Fruit fly (Drosophila melanogaster): Measurements from ENCODE around the gene Hsp67Bc.

The Hsp67Bc gene

dm6 chr3L:9376573-9376972 lies 4.3 kb upstream of the Hsp67Bc start:
- TF ChIP-seq dmrt93B (GFP tag; optimal IDR thresholded peaks at IDR 0.05), result no peak
- no peak for TF ChIP-seq HLH106 (tag; optimal IDR thresholded peaks at IDR 0.05)
- TF ChIP-seq foxo (GFP tag; optimal IDR thresholded peaks at IDR 0.05), result no peak
- no peak for TF ChIP-seq pan (optimal IDR thresholded peaks at IDR 0.05)
- TF ChIP-seq N (GFP tag; optimal IDR thresholded peaks at IDR 0.05), result no peak
- TF ChIP-seq CG32264 (GFP tag; optimal IDR thresholded peaks at IDR 0.05), result no peak
- no peak for TF ChIP-seq rgr (GFP tag; optimal IDR thresholded peaks at IDR 0.05)
- TF ChIP-seq Sp1 (GFP tag; optimal IDR thresholded peaks at IDR 0.05), result no peak
- no peak for TF ChIP-seq CG9705 (GFP tag; optimal IDR thresholded peaks at IDR 0.05)
- TF ChIP-seq Jra (GFP tag; optimal IDR thresholded peaks at IDR 0.05), result no peak
- no peak for TF ChIP-seq Dif (GFP tag; optimal IDR thresholded peaks at IDR 0.05; ENCODE audit: partially characterized antibody)
- TF ChIP-seq Mio (GFP tag; optimal IDR thresholded peaks at IDR 0.05), result no peak
- TF ChIP-seq psq (GFP tag; optimal IDR thresholded peaks at IDR 0.05), result no peak
- TF ChIP-seq OdsH (GFP tag; optimal IDR thresholded peaks at IDR 0.05), result no peak
- no peak for TF ChIP-seq dsf (GFP tag; optimal IDR thresholded peaks at IDR 0.05; ENCODE audit: borderline replicate concordance)
- no peak for TF ChIP-seq Hr78 (GFP tag; optimal IDR thresholded peaks at IDR 0.05)
- no peak for TF ChIP-seq CrebA (GFP tag; optimal IDR thresholded peaks at IDR 0.05; ENCODE audit: borderline replicate concordance)

dm6 chr3L:9375130-9375529 lies 2.8 kb upstream of the Hsp67Bc start, which contains the start of gene CG4461:
Gene CG4461 (plus strand): TSS chr3L:9375430.
- TF ChIP-seq dmrt93B (GFP tag; optimal IDR thresholded peaks at IDR 0.05), result no peak
- TF ChIP-seq foxo (GFP tag; optimal IDR thresholded peaks at IDR 0.05), result no peak
- no peak for TF ChIP-seq Abd-B (GFP tag; optimal IDR thresholded peaks at IDR 0.05)
- TF ChIP-seq GATAd (GFP tag; optimal IDR thresholded peaks at IDR 0.05), result no peak
- TF ChIP-seq jim (GFP tag; optimal IDR thresholded peaks at IDR 0.05), result no peak
- TF ChIP-seq ey (GFP tag; optimal IDR thresholded peaks at IDR 0.05), result no peak
- TF ChIP-seq OdsH (GFP tag; optimal IDR thresholded peaks at IDR 0.05), result no peak

- TF ChIP-seq woc (GFP tag; optimal IDR thresholded peaks at IDR 0.05) (peak; percentile 1), Rel (GFP tag; optimal IDR thresholded peaks at IDR 0.05) (no peak), Rel (tag; optimal IDR thresholded peaks at IDR 0.05) (peak; percentile 21), h (GFP tag; optimal IDR thresholded peaks at IDR 0.05) (peak; percentile 77), Vsx2 (GFP tag; optimal IDR thresholded peaks at IDR 0.05; ENCODE audit: partially characterized antibody) (no peak), rgr (GFP tag; optimal IDR thresholded peaks at IDR 0.05) (peak; percentile 82), tai (GFP tag; optimal IDR thresholded peaks at IDR 0.05) (no peak), dl (GFP tag; optimal IDR thresholded peaks at IDR 0.05; ENCODE audit: insufficient read depth in 1 of 2, partially characterized antibody in 2 of 2) (peak; percentile 87 to 90), CG9705 (GFP tag; optimal IDR thresholded peaks at IDR 0.05) (peak; percentile 51), psq (GFP tag; optimal IDR thresholded peaks at IDR 0.05) (peak; percentile 47), pan (optimal IDR thresholded peaks at IDR 0.05) (no peak), Jra (GFP tag; optimal IDR thresholded peaks at IDR 0.05) (peak; percentile 37), CrebA (GFP tag; optimal IDR thresholded peaks at IDR 0.05; ENCODE audit: borderline replicate concordance) (no peak), HLH106 (tag; optimal IDR thresholded peaks at IDR 0.05) (peak; percentile 47), Sp1 (GFP tag; optimal IDR thresholded peaks at IDR 0.05) (peak; percentile 80), fru (GFP tag; optimal IDR thresholded peaks at IDR 0.05) (peak; percentile 68), lola (GFP tag; optimal IDR thresholded peaks at IDR 0.05) (no peak), Myc (optimal IDR thresholded peaks at IDR 0.05) (no peak), sv (GFP tag; optimal IDR thresholded peaks at IDR 0.05) (peak; percentile 53), Hr83 (GFP tag; optimal IDR thresholded peaks at IDR 0.05; ENCODE audit: poor library complexity, severe bottlenecking) (peak; percentile 75), Dif (GFP tag; optimal IDR thresholded peaks at IDR 0.05; ENCODE audit: partially characterized antibody) (peak; percentile 96), ey (GFP tag; optimal IDR thresholded peaks at IDR 0.05) (peak; percentile 50), dmrt93B (GFP tag; optimal IDR thresholded peaks at IDR 0.05) (peak; percentile 36), Hnf4 (GFP tag; optimal IDR thresholded peaks at IDR 0.05) (peak; percentile 63), Hr78 (GFP tag; optimal IDR thresholded peaks at IDR 0.05) (no peak), brk (GFP tag; optimal IDR thresholded peaks at IDR 0.05) (peak; percentile 63), CG32264 (GFP tag; optimal IDR thresholded peaks at IDR 0.05) (no peak), dsf (GFP tag; optimal IDR thresholded peaks at IDR 0.05; ENCODE audit: borderline replicate concordance) (no peak), br (GFP tag; optimal IDR thresholded peaks at IDR 0.05) (peak; percentile 40), sage (GFP tag; optimal IDR thresholded peaks at IDR 0.05) (peak; percentile 57), foxo (GFP tag; optimal IDR thresholded peaks at IDR 0.05) (peak in 1 of 2 experiments; percentile 83), N (GFP tag; optimal IDR thresholded peaks at IDR 0.05) (no peak), OdsH (GFP tag; optimal IDR thresholded peaks at IDR 0.05) (peak; percentile 72)
These were observed 1.2 kb upstream of the Hsp67Bc start for dm6 chr3L:9373374-9374004.
